Fruit fly (Drosophila melanogaster) whole organism, embryonic: ENCODE data around the gene stg.

ENCODE experiments used
- Atf3 ChIP-seq: fragments of 200-800 bp; sonication (Bioruptor generic); optimal IDR thresholded peaks from 3 replicates; lab custom pipeline; 2016; ENCODE audit warnings: missing biosample characterization, missing genetic modification characterization
- CG10267 ChIP-seq: fragments of 200-800 bp; sonication (Bioruptor generic); optimal IDR thresholded peaks from 2 replicates; lab custom pipeline; 2018; ENCODE audit warnings: missing biosample characterization, mild to moderate bottlenecking, missing genetic modification characterization, moderate library complexity
- CG10959 ChIP-seq: fragments of 200-800 bp; sonication (Bioruptor generic); IDR thresholded peaks from 2 replicates; pipeline ENCODE4 v1.3.6; 2022; ENCODE audit warnings: missing biosample characterization, missing genetic modification characterization
- CG10979 ChIP-seq: fragments of 200-800 bp; sonication (Bioruptor generic); optimal IDR thresholded peaks from 2 replicates; lab custom pipeline; 2018; ENCODE audit warnings: missing biosample characterization, mild to moderate bottlenecking, missing genetic modification characterization, moderate library complexity
- CG11560 ChIP-seq: fragments of 200-800 bp; sonication (Bioruptor generic); IDR thresholded peaks from 3 replicates; pipeline ENCODE4 v1.3.6; 2022; ENCODE audit warnings: missing biosample characterization, missing genetic modification characterization
- CG2120 ChIP-seq: fragments of 200-800 bp; sonication (Bioruptor generic); optimal IDR thresholded peaks from 3 replicates; lab custom pipeline; 2016; ENCODE audit warnings: missing biosample characterization, missing genetic modification characterization
- CG2202 ChIP-seq: fragments of 200-800 bp; sonication (Bioruptor generic); optimal IDR thresholded peaks from 2 replicates; lab custom pipeline; 2018; ENCODE audit warnings: missing biosample characterization, mild to moderate bottlenecking, missing genetic modification characterization
- CG30431 ChIP-seq: fragments of 200-800 bp; sonication (Bioruptor generic); optimal IDR thresholded peaks from 2 replicates; lab custom pipeline; 2017; ENCODE audit warnings: missing biosample characterization, missing genetic modification characterization
- CG31365 ChIP-seq: fragments of 200-800 bp; sonication (Bioruptor generic); optimal IDR thresholded peaks from 2 replicates; lab custom pipeline; 2018; ENCODE audit warnings: missing biosample characterization, mild to moderate bottlenecking, missing genetic modification characterization
- CG31388 ChIP-seq: fragments of 200-800 bp; sonication (Bioruptor generic); optimal IDR thresholded peaks from 2 replicates; lab custom pipeline; 2016; ENCODE audit warnings: missing biosample characterization, missing genetic modification characterization
- CG31441 ChIP-seq: fragments of 200-800 bp; sonication (Bioruptor generic); IDR thresholded peaks from 2 replicates; pipeline ENCODE4 v1.3.6; 2022; ENCODE audit warnings: missing biosample characterization, missing genetic modification characterization
- CG32772 ChIP-seq: fragments of 200-800 bp; sonication (Bioruptor generic); IDR thresholded peaks from 2 replicates; pipeline ENCODE4 v1.3.6; 2022; ENCODE audit warnings: missing biosample characterization, missing genetic modification characterization
- CG3847 ChIP-seq: fragments of 200-800 bp; sonication (Bioruptor generic); IDR thresholded peaks from 2 replicates; pipeline ENCODE4 v1.3.6; 2022; ENCODE audit warnings: missing biosample characterization, missing genetic modification characterization
- CG5245 ChIP-seq: fragments of 200-800 bp; sonication (Bioruptor generic); optimal IDR thresholded peaks from 3 replicates; lab custom pipeline; 2016; ENCODE audit warnings: missing biosample characterization, missing genetic modification characterization
- CG6175 ChIP-seq: fragments of 200-800 bp; sonication (Bioruptor generic); IDR thresholded peaks from 3 replicates; pipeline ENCODE4 v1.3.6; 2022; ENCODE audit warnings: missing biosample characterization, missing genetic modification characterization
- CG6791 ChIP-seq: fragments of 200-800 bp; sonication (Bioruptor generic); IDR thresholded peaks from 3 replicates; pipeline ENCODE4 v1.3.6; 2022; ENCODE audit warnings: missing biosample characterization, missing genetic modification characterization; ENCODE audit not compliant: partially characterized antibody
- CG7987 ChIP-seq: fragments of 200-800 bp; sonication (Bioruptor generic); optimal IDR thresholded peaks from 2 replicates; lab custom pipeline; 2018; ENCODE audit warnings: missing biosample characterization, mild to moderate bottlenecking, missing genetic modification characterization, moderate library complexity
- CG8765 ChIP-seq: fragments of 200-800 bp; sonication (Bioruptor generic); IDR thresholded peaks from 2 replicates; pipeline ENCODE4 v1.3.6; 2022; ENCODE audit warnings: missing biosample characterization, missing genetic modification characterization
- CG9215 ChIP-seq: fragments of 200-800 bp; sonication (Bioruptor generic); IDR thresholded peaks from 2 replicates; pipeline ENCODE4 v1.3.6; 2022; ENCODE audit warnings: missing biosample characterization, missing genetic modification characterization
- CG9876 ChIP-seq: fragments of 200-800 bp; sonication (Bioruptor generic); optimal IDR thresholded peaks from 2 replicates; lab custom pipeline; 2016; ENCODE audit warnings: missing biosample characterization, missing genetic modification characterization
- D ChIP-seq, 2 experiments: fragments of 200-800 bp in 1 of 2; fragments of >200 bp in 1 of 2; sonication (Bioruptor generic) in 1 of 2; optimal IDR thresholded peaks; 2 replicates in 1 of 2; 3 replicates in 1 of 2; lab custom pipeline; 2017; ENCODE audit warnings: mild to moderate bottlenecking in 1 of 2, missing biosample characterization in 1 of 2, missing genetic modification characterization in 1 of 2, missing genetic modification reagents in 1 of 2
- D19A ChIP-seq: fragments of 200-800 bp; optimal IDR thresholded peaks from 3 replicates; lab custom pipeline; 2019; ENCODE audit warnings: missing biosample characterization, mild to moderate bottlenecking, missing genetic modification characterization, moderate library complexity
- Dip3 ChIP-seq: fragments of 200-800 bp; sonication (Bioruptor generic); optimal IDR thresholded peaks from 3 replicates; lab custom pipeline; 2016; ENCODE audit warnings: missing biosample characterization, missing genetic modification characterization
- Doc3 ChIP-seq: fragments of 200-800 bp; sonication (Bioruptor generic); IDR thresholded peaks from 3 replicates; pipeline ENCODE4 v1.3.6; 2022; ENCODE audit warnings: missing biosample characterization, missing genetic modification characterization; ENCODE audit not compliant: partially characterized antibody
- Fer2 ChIP-seq: fragments of 200-800 bp; sonication (Bioruptor generic); optimal IDR thresholded peaks from 2 replicates; lab custom pipeline; 2018; ENCODE audit warnings: missing biosample characterization, mild to moderate bottlenecking, missing genetic modification characterization, moderate library complexity
- Fer3 ChIP-seq: fragments of 200-800 bp; sonication (Bioruptor generic); optimal IDR thresholded peaks from 2 replicates; lab custom pipeline; 2018; ENCODE audit warnings: missing biosample characterization, mild to moderate bottlenecking, missing genetic modification characterization, moderate library complexity
- MTF-1 ChIP-seq: fragments of 200-800 bp; sonication (Bioruptor generic); optimal IDR thresholded peaks from 2 replicates; lab custom pipeline; 2018; ENCODE audit warnings: missing biosample characterization, mild to moderate bottlenecking, missing genetic modification characterization, borderline replicate concordance
- Nf-YC ChIP-seq: fragments of 200-800 bp; optimal IDR thresholded peaks from 3 replicates; lab custom pipeline; 2019; ENCODE audit warnings: missing biosample characterization, mild to moderate bottlenecking, missing genetic modification characterization, moderate library complexity
- Sox100B ChIP-seq: fragments of 200-800 bp; sonication (Bioruptor generic); optimal IDR thresholded peaks from 3 replicates; lab custom pipeline; 2018; ENCODE audit warnings: missing biosample characterization, mild to moderate bottlenecking, missing genetic modification characterization
- Usf ChIP-seq: fragments of 200-800 bp; sonication (Bioruptor generic); optimal IDR thresholded peaks from 2 replicates; lab custom pipeline; 2017; ENCODE audit warnings: missing genotype, missing biosample characterization, missing genetic modification characterization
- ac ChIP-seq: fragments of 200-800 bp; sonication (Bioruptor generic); optimal IDR thresholded peaks from 3 replicates; lab custom pipeline; 2017; ENCODE audit warnings: missing biosample characterization, mild to moderate bottlenecking, missing genetic modification characterization
- ash1 ChIP-seq: fragments of 200-800 bp; sonication (Bioruptor generic); optimal IDR thresholded peaks from 2 replicates; lab custom pipeline; 2018; ENCODE audit warnings: missing biosample characterization, mild to moderate bottlenecking, missing genetic modification characterization
- az2 ChIP-seq: fragments of 200-800 bp; sonication (Bioruptor generic); optimal IDR thresholded peaks from 3 replicates; lab custom pipeline; 2016; ENCODE audit warnings: missing biosample characterization, missing genetic modification characterization
- bsh ChIP-seq, 2 experiments: fragments of 200-800 bp; sonication (Bioruptor generic); optimal IDR thresholded peaks; 2 replicates each; lab custom pipeline; 2017 to 2018; ENCODE audit warnings: mild to moderate bottlenecking in 2 of 2, missing biosample characterization in 2 of 2, missing genetic modification characterization in 2 of 2, moderate library complexity in 1 of 2
- crc ChIP-seq: fragments of 200-800 bp; sonication (Bioruptor generic); optimal IDR thresholded peaks from 2 replicates; lab custom pipeline; 2016; ENCODE audit warnings: missing biosample characterization, missing genetic modification characterization
- disco-r ChIP-seq: fragments of 200-800 bp; sonication (Bioruptor generic); optimal IDR thresholded peaks from 2 replicates; lab custom pipeline; 2016; ENCODE audit warnings: missing biosample characterization, missing genetic modification characterization
- fd3F ChIP-seq: fragments of 200-800 bp; sonication (Bioruptor generic); optimal IDR thresholded peaks from 2 replicates; lab custom pipeline; 2018; ENCODE audit warnings: missing biosample characterization, mild to moderate bottlenecking, missing genetic modification characterization, moderate library complexity
- fd64A ChIP-seq: fragments of 200-800 bp; sonication (Bioruptor generic); optimal IDR thresholded peaks from 3 replicates; lab custom pipeline; 2018; ENCODE audit warnings: missing biosample characterization, mild to moderate bottlenecking, missing genetic modification characterization
- gfzf ChIP-seq: fragments of 200-800 bp; sonication (Bioruptor generic); optimal IDR thresholded peaks from 2 replicates; lab custom pipeline; 2016; ENCODE audit warnings: missing biosample characterization, mild to moderate bottlenecking, missing genetic modification characterization, moderate library complexity
- klu ChIP-seq: fragments of 200-800 bp; sonication (Bioruptor generic); IDR thresholded peaks from 2 replicates; pipeline ENCODE4 v1.3.6; 2022; ENCODE audit warnings: missing biosample characterization, missing genetic modification characterization
- nerfin-2 ChIP-seq: fragments of 200-800 bp; sonication (Bioruptor generic); IDR thresholded peaks from 2 replicates; pipeline ENCODE4 v1.3.6; 2022; ENCODE audit warnings: missing biosample characterization, missing genetic modification characterization; ENCODE audit not compliant: partially characterized antibody
- pan ChIP-seq, 4 experiments: fragments of >200 bp in 3 of 4; fragments of 200-800 bp in 1 of 4; sonication (Bioruptor generic) in 1 of 4; optimal IDR thresholded peaks in 3 of 4; IDR thresholded peaks in 1 of 4; 2 replicates each; pipeline versions ENCODE4 v1.3.6 to Lab custom; 2017 to 2022; ENCODE audit warnings: missing biosample characterization in 2 of 4, missing genetic modification characterization in 2 of 4, mixed read lengths in 1 of 4
- ranshi ChIP-seq: fragments of 200-800 bp; sonication (Bioruptor generic); IDR thresholded peaks from 2 replicates; pipeline ENCODE4 v1.3.6; 2022; ENCODE audit warnings: missing biosample characterization, missing genetic modification characterization
- sc ChIP-seq, 3 experiments: fragments of >200 bp in 2 of 3; fragments of 200-800 bp in 1 of 3; sonication (Bioruptor generic) in 1 of 3; optimal IDR thresholded peaks; 2 replicates in 2 of 3; 3 replicates in 1 of 3; lab custom pipeline; 2017; ENCODE audit warnings: mild to moderate bottlenecking in 1 of 3, missing biosample characterization in 1 of 3, missing genetic modification characterization in 1 of 3, missing genetic modification reagents in 1 of 3
- sob ChIP-seq: fragments of 200-800 bp; sonication (Bioruptor generic); IDR thresholded peaks from 2 replicates; pipeline ENCODE4 v1.3.6; 2022; ENCODE audit warnings: missing biosample characterization, missing genetic modification characterization
- stc ChIP-seq: fragments of 200-800 bp; sonication (Bioruptor generic); IDR thresholded peaks from 2 replicates; pipeline ENCODE4 v1.3.6; 2022; ENCODE audit warnings: missing biosample characterization, missing genetic modification characterization
- tup ChIP-seq: fragments of 200-800 bp; sonication (Bioruptor generic); optimal IDR thresholded peaks from 2 replicates; lab custom pipeline; 2016; ENCODE audit warnings: missing biosample characterization, mild to moderate bottlenecking, missing genetic modification characterization, moderate library complexity
- usp ChIP-seq: fragments of >200 bp; optimal IDR thresholded peaks from 2 replicates; lab custom pipeline; 2017; ENCODE audit warnings: missing biosample characterization, missing genetic modification characterization
- wor ChIP-seq: fragments of 200-800 bp; sonication (Bioruptor generic); IDR thresholded peaks from 2 replicates; pipeline ENCODE4 v1.3.6; 2022; ENCODE audit warnings: missing biosample characterization, missing genetic modification characterization

Gene stg

dm6 chr3R:29274590-29274989, 19.0 kb upstream of the stg start (continued):
- TF ChIP-seq az2 (peak; percentile 71), fd64A (GFP tag; lab: Kevin White, UChicago) (peak; percentile 17), CG3847 (GFP tag; lab: Robert Waterston, UW) (no peak), ash1 (no peak), CG6791 (GFP tag; lab: Robert Waterston, UW) (no peak), CG9215 (GFP tag; lab: Robert Waterston, UW) (no peak), CG31388 (no peak), Usf (GFP tag; lab: Kevin White, UChicago) (peak; percentile 6), pan (optimal IDR thresholded peaks at IDR 0.05; lab: Kevin White, UChicago) (no peak), pan (GFP tag; optimal IDR thresholded peaks at IDR 0.05 in 1 of 2, IDR thresholded peaks at IDR 0.05 in 1 of 2) (peak in 1 of 2 experiments; percentile 62), Fer3 (tag; lab: Kevin White, UChicago) (peak; percentile 53), usp (GFP tag; lab: Kevin White, UChicago) (no peak), CG2202 (tag; lab: Kevin White, UChicago) (peak; percentile 81), CG31365 (no peak), Atf3 (GFP tag; lab: Kevin White, UChicago) (peak; percentile 74), CG10959 (GFP tag; lab: Robert Waterston, UW) (no peak), sob (GFP tag; lab: Robert Waterston, UW) (peak; percentile 44; the same call in 1 of the 2 replicates), ranshi (GFP tag; lab: Robert Waterston, UW) (no peak), CG2120 (GFP tag; lab: Kevin White, UChicago) (no peak), Nf-YC (tag; lab: Kevin White, UChicago) (no peak), fd3F (GFP tag; lab: Kevin White, UChicago) (peak; percentile 1), Fer2 (no peak), D (optimal IDR thresholded peaks at IDR 0.05; lab: Kevin White, UChicago) (no peak), D (GFP tag; optimal IDR thresholded peaks at IDR 0.05; lab: Kevin White, UChicago) (peak; percentile 73), D19A (peak; percentile 64), crc (GFP tag; lab: Kevin White, UChicago) (no peak), MTF-1 (peak; percentile 7), CG7987 (GFP tag; lab: Kevin White, UChicago) (no peak), Sox100B (GFP tag; lab: Kevin White, UChicago) (peak; percentile 46), nerfin-2 (GFP tag; lab: Robert Waterston, UW) (no peak), sc (optimal IDR thresholded peaks at IDR 0.05; lab: Kevin White, UChicago) (no peak), sc (GFP tag; optimal IDR thresholded peaks at IDR 0.05; lab: Kevin White, UChicago) (peak; percentile 76), stc (GFP tag; lab: Robert Waterston, UW) (peak; percentile 54; the same call in 1 of the 2 replicates), CG10979 (peak; percentile 87), CG30431 (GFP tag; lab: Kevin White, UChicago) (peak; percentile 66), CG5245 (peak; percentile 54), ac (GFP tag; lab: Kevin White, UChicago) (no peak), CG6175 (GFP tag; lab: Robert Waterston, UW) (no peak), gfzf (GFP tag; lab: Kevin White, UChicago) (no peak), CG9876 (no peak), klu (no peak), Dip3 (GFP tag; lab: Kevin White, UChicago) (no peak), tup (no peak), CG10267 (tag; lab: Kevin White, UChicago) (peak; percentile 74), CG8765 (GFP tag; lab: Robert Waterston, UW) (no peak; the same call in 1 of the 2 replicates), CG32772 (GFP tag; lab: Robert Waterston, UW) (peak; percentile 49; the same call in 1 of the 2 replicates), disco-r (no peak), Doc3 (GFP tag; lab: Robert Waterston, UW) (no peak), CG11560 (no peak), bsh (GFP tag; optimal IDR thresholded peaks at IDR 0.05; lab: Kevin White, UChicago) (peak in 1 of 2 experiments; percentile 92), CG31441 (peak; percentile 64), wor (GFP tag; lab: Robert Waterston, UW) (0 out of 2 replicates have a peak, but pooled peaks have one; percentile 38)
